Worm (Caenorhabditis elegans) whole organism, L2 larva: ENCODE measurements around the gene nhr-213.

Experiments
- C34F6.9 ChIP-seq: fragments of 150-350 bp; optimal IDR thresholded peaks from 2 replicates; lab custom pipeline; 2014; ENCODE audit warnings: missing biosample characterization, missing genetic modification characterization
- F13H6.1 ChIP-seq: sonication (generic microtip); optimal IDR thresholded peaks from 2 replicates; lab custom pipeline; 2016; ENCODE audit warnings: missing genetic modification characterization, missing compliant biosample characterization
- R02D3.7 ChIP-seq: fragments of 150-350 bp; optimal IDR thresholded peaks from 2 replicates; lab custom pipeline; 2014; ENCODE audit warnings: missing biosample characterization, missing genetic modification characterization
- Y55F3AM.14 ChIP-seq: fragments of 200-800 bp; sonication (Bioruptor generic); optimal IDR thresholded peaks from 2 replicates; lab custom pipeline; 2018; ENCODE audit warnings: mild to moderate bottlenecking, missing genetic modification characterization, missing compliant biosample characterization
- ZK546.5 ChIP-seq: sonication (generic microtip); optimal IDR thresholded peaks from 2 replicates; lab custom pipeline; 2017; ENCODE audit warnings: missing biosample characterization, missing genetic modification characterization
- alr-1 ChIP-seq: fragments of 150-350 bp; optimal IDR thresholded peaks from 2 replicates; lab custom pipeline; 2014; ENCODE audit warnings: missing biosample characterization, missing genetic modification characterization
- aly-2 ChIP-seq: fragments of 150-350 bp; optimal IDR thresholded peaks from 2 replicates; lab custom pipeline; 2014; ENCODE audit warnings: missing biosample characterization, missing genetic modification characterization
- blmp-1 ChIP-seq: sonication (generic microtip); optimal IDR thresholded peaks from 2 replicates; lab custom pipeline; 2017; ENCODE audit warnings: missing genetic modification characterization, mild to moderate bottlenecking, missing compliant biosample characterization, antibody characterized with exemption, moderate library complexity; ENCODE audit not compliant: insufficient read depth
- ceh-82 ChIP-seq: fragments of 150-350 bp; optimal IDR thresholded peaks from 2 replicates; lab custom pipeline; 2014; ENCODE audit warnings: missing biosample characterization, missing genetic modification characterization
- crh-2 ChIP-seq: sonication (generic microtip); optimal IDR thresholded peaks from 2 replicates; lab custom pipeline; 2017; ENCODE audit warnings: missing biosample characterization, missing genetic modification characterization
- dmd-4 ChIP-seq: sonication (generic microtip); optimal IDR thresholded peaks from 2 replicates; lab custom pipeline; 2017; ENCODE audit warnings: missing biosample characterization, missing genetic modification characterization
- egl-27 ChIP-seq: sonication (generic microtip); optimal IDR thresholded peaks from 3 replicates; lab custom pipeline; 2017; ENCODE audit warnings: missing biosample characterization, missing genetic modification reagents, missing genetic modification characterization
- elt-1 ChIP-seq: fragments of 150-350 bp; optimal IDR thresholded peaks from 2 replicates; lab custom pipeline; 2014; ENCODE audit warnings: missing biosample characterization, missing genetic modification characterization
- fos-1 ChIP-seq: fragments of 150-350 bp; optimal IDR thresholded peaks from 2 replicates; lab custom pipeline; 2014; ENCODE audit warnings: missing biosample characterization, missing genetic modification characterization
- lin-11 ChIP-seq: fragments of 150-350 bp; sonication (generic microtip); optimal IDR thresholded peaks from 2 replicates; lab custom pipeline; 2014; ENCODE audit warnings: missing biosample characterization, missing genetic modification characterization, inconsistent platforms, mixed read lengths
- lin-13 ChIP-seq: fragments of 150-350 bp; optimal IDR thresholded peaks from 2 replicates; lab custom pipeline; 2014; ENCODE audit warnings: missing biosample characterization, missing genetic modification reagents, missing genetic modification characterization
- lsy-2 ChIP-seq, 2 experiments: fragments of 150-350 bp in 1 of 2; sonication (generic microtip) in 1 of 2; optimal IDR thresholded peaks; 2 replicates each; lab custom pipeline; 2014 to 2017; ENCODE audit warnings: missing biosample characterization in 2 of 2, missing genetic modification characterization in 2 of 2
- mab-5 ChIP-seq: fragments of 150-350 bp; optimal IDR thresholded peaks from 2 replicates; lab custom pipeline; 2014; ENCODE audit warnings: missing biosample characterization, missing genetic modification characterization
- mdl-1 ChIP-seq, 2 experiments: fragments of 150-350 bp in 1 of 2; sonication (generic microtip) in 1 of 2; optimal IDR thresholded peaks; 2 replicates each; lab custom pipeline; 2017; ENCODE audit warnings: missing biosample characterization in 2 of 2, missing genetic modification characterization in 2 of 2
- nhr-10 ChIP-seq: sonication (generic microtip); optimal IDR thresholded peaks from 2 replicates; lab custom pipeline; 2017; ENCODE audit warnings: missing biosample characterization, missing genetic modification characterization
- nhr-11 ChIP-seq: fragments of 150-350 bp; optimal IDR thresholded peaks from 2 replicates; lab custom pipeline; 2014; ENCODE audit warnings: missing biosample characterization, missing genetic modification characterization
- nhr-12 ChIP-seq: fragments of 150-350 bp; optimal IDR thresholded peaks from 2 replicates; lab custom pipeline; 2014; ENCODE audit warnings: missing biosample characterization, missing genetic modification characterization
- nhr-129 ChIP-seq: fragments of 150-350 bp; optimal IDR thresholded peaks from 2 replicates; lab custom pipeline; 2014; ENCODE audit warnings: missing biosample characterization, missing genetic modification characterization
- nhr-21 ChIP-seq: fragments of 150-350 bp; optimal IDR thresholded peaks from 2 replicates; lab custom pipeline; 2014; ENCODE audit warnings: missing biosample characterization, missing genetic modification characterization
- nhr-23 ChIP-seq: fragments of 150-350 bp; optimal IDR thresholded peaks from 2 replicates; lab custom pipeline; 2014; ENCODE audit warnings: missing biosample characterization, missing genetic modification reagents, missing genetic modification characterization
- nhr-237 ChIP-seq: fragments of 150-350 bp; optimal IDR thresholded peaks from 2 replicates; lab custom pipeline; 2014; ENCODE audit warnings: missing biosample characterization, missing genetic modification characterization
- nhr-25 ChIP-seq: fragments of 150-350 bp; sonication (generic microtip); optimal IDR thresholded peaks from 3 replicates; lab custom pipeline; 2014; ENCODE audit warnings: missing biosample characterization, missing genetic modification characterization
- nhr-6 ChIP-seq: fragments of 150-350 bp; optimal IDR thresholded peaks from 2 replicates; lab custom pipeline; 2014; ENCODE audit warnings: missing biosample characterization, missing genetic modification characterization
- nhr-77 ChIP-seq: fragments of 150-350 bp; optimal IDR thresholded peaks from 2 replicates; lab custom pipeline; 2014; ENCODE audit warnings: missing biosample characterization, missing genetic modification characterization
- skn-1 ChIP-seq: sonication (generic microtip); optimal IDR thresholded peaks from 2 replicates; lab custom pipeline; 2017; ENCODE audit warnings: missing biosample characterization, missing genetic modification characterization
- sma-9 ChIP-seq, 2 experiments: fragments of 150-350 bp in 1 of 2; sonication (generic microtip) in 1 of 2; optimal IDR thresholded peaks; 2 replicates each; lab custom pipeline; 2014 to 2016; ENCODE audit warnings: missing genetic modification characterization in 2 of 2, mild to moderate bottlenecking in 1 of 2, missing biosample characterization in 1 of 2, missing compliant biosample characterization in 1 of 2, missing genetic modification reagents in 1 of 2, moderate library complexity in 1 of 2
- snpc-4 ChIP-seq: fragments of 150-350 bp; optimal IDR thresholded peaks from 2 replicates; lab custom pipeline; 2014; ENCODE audit warnings: missing biosample characterization, missing genetic modification characterization
- unc-39 ChIP-seq: fragments of 150-350 bp; optimal IDR thresholded peaks from 2 replicates; lab custom pipeline; 2014; ENCODE audit warnings: missing biosample characterization, missing genetic modification characterization
- unc-55 ChIP-seq: fragments of 150-350 bp; sonication (generic microtip); optimal IDR thresholded peaks from 3 replicates; lab custom pipeline; 2014; ENCODE audit warnings: missing biosample characterization, missing genetic modification reagents, missing genetic modification characterization
- unc-62 ChIP-seq: fragments of 150-350 bp; optimal IDR thresholded peaks from 2 replicates; lab custom pipeline; 2014; ENCODE audit warnings: missing biosample characterization, missing genetic modification reagents, missing genetic modification characterization
- zag-1 ChIP-seq: fragments of 150-350 bp; optimal IDR thresholded peaks from 2 replicates; lab custom pipeline; 2014; ENCODE audit warnings: missing biosample characterization, missing genetic modification characterization
- ztf-1 ChIP-seq: fragments of 200-800 bp; sonication (Bioruptor generic); conservative IDR thresholded peaks from 2 replicates; pipeline ENCODE4 v1.3.6; 2022; ENCODE audit warnings: missing genetic modification characterization, missing compliant biosample characterization
- ztf-11 ChIP-seq: sonication (generic microtip); optimal IDR thresholded peaks from 2 replicates; lab custom pipeline; 2017; ENCODE audit warnings: missing biosample characterization, missing genetic modification characterization

The nhr-213 gene

DNA sequence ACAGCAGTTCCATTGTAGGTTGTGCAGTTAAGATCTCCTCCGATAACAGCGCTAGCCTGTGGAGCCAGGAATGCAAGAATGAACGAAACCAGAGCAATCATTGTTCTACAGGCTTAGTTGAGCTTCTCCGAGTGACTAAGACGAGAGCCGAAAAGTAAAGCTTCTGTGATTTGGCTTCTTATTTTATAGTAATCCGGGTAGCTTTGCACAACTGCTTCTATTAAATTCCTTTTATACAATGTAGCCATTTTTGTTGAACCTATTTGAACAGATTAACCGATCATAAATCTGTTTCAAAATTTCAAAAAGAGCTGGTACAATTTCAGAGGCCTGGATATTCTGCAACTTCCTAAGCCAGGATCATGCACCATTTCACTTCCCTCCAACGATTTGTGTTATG, 20.9 kb upstream of the nhr-213 start, which contains the start of gene F35E8.9:
F35E8.9 (minus strand) TSS at position 101 of the 400 bp plus-strand sequence.
- no peak for TF ChIP-seq nhr-25 (tag; lab: Kevin White, UChicago)
- no peak for TF ChIP-seq dmd-4 (tag; lab: Kevin White, UChicago)
- no peak for TF ChIP-seq unc-39
- no peak for TF ChIP-seq elt-1 (tag; lab: Kevin White, UChicago)
- no peak for TF ChIP-seq lin-11 (tag; lab: Kevin White, UChicago)
- no peak for TF ChIP-seq F13H6.1
- TF ChIP-seq Y55F3AM.14 (GFP tag; lab: Kevin White, UChicago) = no peak
- no peak for TF ChIP-seq nhr-11
- no peak for TF ChIP-seq blmp-1 (tag; lab: Kevin White, UChicago)
- TF ChIP-seq egl-27 (tag; lab: Kevin White, UChicago) = no peak

- TF ChIP-seq crh-2 (tag; lab: Kevin White, UChicago) (peak; percentile 30), aly-2 (no peak), blmp-1 (tag; lab: Kevin White, UChicago) (no peak), elt-1 (tag; lab: Kevin White, UChicago) (no peak), sma-9 (GFP tag; optimal IDR thresholded peaks at IDR 0.05; lab: Kevin White, UChicago) (peak; percentile 57), sma-9 (tag; optimal IDR thresholded peaks at IDR 0.05; lab: Kevin White, UChicago) (no peak), fos-1 (tag; lab: Kevin White, UChicago) (peak; percentile 63), nhr-12 (tag; lab: Kevin White, UChicago) (no peak)
- TF ChIP-seq, all 48 proteins: peak for 3
These were observed 19.3 kb upstream of the nhr-213 start, which contains the start of gene gst-38 for ce11 chrV:15915919-15916318. Gene gst-38 (minus strand): TSS chrV:15916070.

ce11 chrV:15915307-15915706, 18.7 kb upstream of the nhr-213 start:
- TF ChIP-seq lsy-2 (tag; optimal IDR thresholded peaks at IDR 0.05; lab: Kevin White, UChicago) (no peak), blmp-1 (tag; lab: Kevin White, UChicago) (no peak), nhr-23 (tag; lab: Kevin White, UChicago) (no peak), crh-2 (tag; lab: Kevin White, UChicago) (no peak), zag-1 (no peak), mdl-1 (tag; optimal IDR thresholded peaks at IDR 0.05; lab: Kevin White, UChicago) (no peak), nhr-237 (tag; lab: Kevin White, UChicago) (no peak), nhr-77 (tag; lab: Kevin White, UChicago) (no peak), egl-27 (tag; lab: Kevin White, UChicago) (no peak), nhr-21 (tag; lab: Kevin White, UChicago) (no peak)

ce11 chrV:15914774-15915173, 18.2 kb upstream of the nhr-213 start:
- TF ChIP-seq mab-5 = no peak
- no peak for TF ChIP-seq nhr-6
- no peak for TF ChIP-seq dmd-4 (tag; lab: Kevin White, UChicago)
- TF ChIP-seq alr-1 (tag; lab: Kevin White, UChicago) = no peak
- no peak for TF ChIP-seq unc-62 (GFP tag; lab: Kevin White, UChicago)
- no peak for TF ChIP-seq skn-1 (tag; lab: Kevin White, UChicago)
- no peak for TF ChIP-seq nhr-10
- no peak for TF ChIP-seq mdl-1 (tag; optimal IDR thresholded peaks at IDR 0.05; lab: Kevin White, UChicago)
- TF ChIP-seq ztf-11 (tag; lab: Kevin White, UChicago) = no peak
- no peak for TF ChIP-seq blmp-1 (tag; lab: Kevin White, UChicago)
- no peak for TF ChIP-seq snpc-4 (tag; lab: Kevin White, UChicago)

DNA sequence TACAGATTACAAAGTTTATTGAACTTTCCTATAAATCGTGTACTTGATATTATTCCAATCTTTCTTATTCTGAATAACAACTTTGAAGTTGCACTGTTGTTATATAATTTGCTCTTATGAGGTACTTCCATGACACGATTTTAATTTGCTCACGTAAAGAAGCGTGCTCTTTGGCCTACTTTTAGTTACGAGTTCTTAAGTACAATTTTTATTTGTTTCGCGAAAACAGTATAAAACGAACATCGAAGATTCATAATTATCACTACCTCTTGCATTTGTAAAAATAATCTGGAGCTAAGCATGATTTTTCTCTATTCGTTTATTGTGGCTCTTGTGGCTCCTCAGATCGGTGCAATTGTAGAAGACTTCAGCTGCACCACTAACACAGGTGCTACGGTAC, 17.1 kb upstream of the nhr-213 start, which contains the start of gene F35E8.7:
F35E8.7 (plus strand) TSS at position 301 of the 400 bp plus-strand sequence.
- TF ChIP-seq zag-1 (no peak), C34F6.9 (tag; lab: Kevin White, UChicago) (no peak), R02D3.7 (tag; lab: Kevin White, UChicago) (no peak), nhr-6 (no peak)

ce11 chrV:15912677-15913076, 16.1 kb upstream of the nhr-213 start:
- no peak for TF ChIP-seq unc-62 (GFP tag; lab: Kevin White, UChicago)
- no peak for TF ChIP-seq lsy-2 (tag; optimal IDR thresholded peaks at IDR 0.05; lab: Kevin White, UChicago)
- TF ChIP-seq mab-5 = no peak
- TF ChIP-seq nhr-6 = no peak
- no peak for TF ChIP-seq ztf-1
- TF ChIP-seq nhr-237 (tag; lab: Kevin White, UChicago) = no peak
- TF ChIP-seq nhr-129 (tag; lab: Kevin White, UChicago) = no peak
- no peak for TF ChIP-seq dmd-4 (tag; lab: Kevin White, UChicago)
- no peak for TF ChIP-seq lin-13 (GFP tag; lab: Kevin White, UChicago)
- TF ChIP-seq C34F6.9 (tag; lab: Kevin White, UChicago) = no peak
- TF ChIP-seq ceh-82 = no peak
- TF ChIP-seq unc-39 = no peak
- TF ChIP-seq R02D3.7 (tag; lab: Kevin White, UChicago) = no peak
- TF ChIP-seq nhr-25 (tag; lab: Kevin White, UChicago) = no peak
- TF ChIP-seq blmp-1 (tag; lab: Kevin White, UChicago) = no peak
- no peak for TF ChIP-seq ZK546.5 (tag; lab: Kevin White, UChicago)
- no peak for TF ChIP-seq nhr-21 (tag; lab: Kevin White, UChicago)
- TF ChIP-seq nhr-10 = no peak
- no peak for TF ChIP-seq unc-55 (GFP tag; lab: Kevin White, UChicago)
- no peak for TF ChIP-seq F13H6.1
